Worm (Caenorhabditis elegans) whole organism, late embryonic: ENCODE measurements around the gene srw-31.

Experiments
- C38D4.7 ChIP-seq: fragments of 200-800 bp; sonication (Bioruptor generic); optimal IDR thresholded peaks from 2 replicates; lab custom pipeline; 2018; ENCODE audit warnings: mild to moderate bottlenecking, missing genetic modification characterization, moderate library complexity, missing compliant biosample characterization
- F13H6.1 ChIP-seq: sonication (generic microtip); optimal IDR thresholded peaks from 2 replicates; lab custom pipeline; 2016; ENCODE audit warnings: missing genetic modification characterization, missing compliant biosample characterization
- K09A11.1 ChIP-seq: sonication (generic microtip); optimal IDR thresholded peaks from 2 replicates; lab custom pipeline; 2017; ENCODE audit warnings: antibody characterized with exemption, mild to moderate bottlenecking, missing genetic modification characterization, missing compliant biosample characterization; ENCODE audit not compliant: insufficient read depth
- ceh-18 ChIP-seq: sonication (generic microtip); optimal IDR thresholded peaks from 2 replicates; lab custom pipeline; 2016; ENCODE audit warnings: missing genetic modification characterization, missing compliant biosample characterization
- ceh-2 ChIP-seq: sonication (generic microtip); optimal IDR thresholded peaks from 2 replicates; lab custom pipeline; 2016; ENCODE audit warnings: missing genotype, missing genetic modification characterization, missing compliant biosample characterization
- ceh-22 ChIP-seq: sonication (generic microtip); optimal IDR thresholded peaks from 2 replicates; lab custom pipeline; 2017; ENCODE audit warnings: missing biosample characterization, missing genetic modification characterization
- ceh-31 ChIP-seq: sonication (generic microtip); optimal IDR thresholded peaks from 2 replicates; lab custom pipeline; 2016; ENCODE audit warnings: missing genetic modification characterization, missing compliant biosample characterization
- ceh-34 ChIP-seq: sonication (generic microtip); optimal IDR thresholded peaks from 2 replicates; lab custom pipeline; 2016; ENCODE audit warnings: mild to moderate bottlenecking, missing genetic modification characterization, missing compliant biosample characterization
- ceh-45 ChIP-seq: fragments of 200-800 bp; sonication (Bioruptor generic); IDR thresholded peaks from 2 replicates; pipeline ENCODE4 v1.3.6; 2022; ENCODE audit warnings: missing genetic modification reagents, missing genetic modification characterization, missing compliant biosample characterization
- ceh-48 ChIP-seq: sonication (generic microtip); optimal IDR thresholded peaks from 2 replicates; lab custom pipeline; 2016; ENCODE audit warnings: missing genetic modification characterization, inconsistent platforms, missing compliant biosample characterization
- ceh-6 ChIP-seq: fragments of 200-800 bp; sonication (Bioruptor generic); optimal IDR thresholded peaks from 2 replicates; lab custom pipeline; 2018; ENCODE audit warnings: mild to moderate bottlenecking, missing genetic modification characterization, missing compliant biosample characterization
- dve-1 ChIP-seq: sonication (generic microtip); optimal IDR thresholded peaks from 2 replicates; lab custom pipeline; 2017; ENCODE audit warnings: antibody characterized with exemption, mild to moderate bottlenecking, missing genetic modification characterization, missing compliant biosample characterization
- elt-2 ChIP-seq: sonication (generic microtip); optimal IDR thresholded peaks from 2 replicates; lab custom pipeline; 2016; ENCODE audit warnings: missing genetic modification reagents, missing genetic modification characterization, missing compliant biosample characterization
- eyg-1 ChIP-seq: sonication (generic microtip); optimal IDR thresholded peaks from 2 replicates; lab custom pipeline; 2016; ENCODE audit warnings: missing genotype, missing genetic modification characterization, missing compliant biosample characterization
- fkh-10 ChIP-seq: fragments of 150-350 bp; optimal IDR thresholded peaks from 2 replicates; lab custom pipeline; 2014; ENCODE audit warnings: missing biosample characterization, missing genetic modification reagents, missing genetic modification characterization
- fkh-6 ChIP-seq: sonication (generic microtip); optimal IDR thresholded peaks from 2 replicates; lab custom pipeline; 2016; ENCODE audit warnings: missing genetic modification characterization, missing compliant biosample characterization
- hlh-15 ChIP-seq: sonication (generic microtip); optimal IDR thresholded peaks from 2 replicates; lab custom pipeline; 2016; ENCODE audit warnings: missing genetic modification characterization, missing compliant biosample characterization
- hlh-6 ChIP-seq: sonication (generic microtip); optimal IDR thresholded peaks from 2 replicates; lab custom pipeline; 2016; ENCODE audit warnings: missing genotype, missing genetic modification characterization, missing compliant biosample characterization
- hlh-8 ChIP-seq: sonication (generic microtip); optimal IDR thresholded peaks from 2 replicates; lab custom pipeline; 2016; ENCODE audit warnings: missing genotype, missing genetic modification characterization, missing compliant biosample characterization
- madf-2 ChIP-seq: sonication (generic microtip); optimal IDR thresholded peaks from 2 replicates; lab custom pipeline; 2017; ENCODE audit warnings: missing genetic modification characterization, missing compliant biosample characterization
- nhr-11 ChIP-seq: fragments of 150-350 bp; optimal IDR thresholded peaks from 2 replicates; lab custom pipeline; 2014; ENCODE audit warnings: missing biosample characterization, missing genetic modification characterization
- nhr-232 ChIP-seq: sonication (generic microtip); optimal IDR thresholded peaks from 2 replicates; lab custom pipeline; 2016; ENCODE audit warnings: missing genetic modification characterization, missing compliant biosample characterization
- odd-2 ChIP-seq: sonication (generic microtip); optimal IDR thresholded peaks from 2 replicates; lab custom pipeline; 2017; ENCODE audit warnings: antibody characterized with exemption, mild to moderate bottlenecking, missing genetic modification characterization, missing compliant biosample characterization
- pag-3 ChIP-seq: sonication (generic microtip); optimal IDR thresholded peaks from 2 replicates; lab custom pipeline; 2016; ENCODE audit warnings: missing compliant biosample characterization, missing genetic modification characterization, borderline replicate concordance
- pros-1 ChIP-seq: fragments of 150-350 bp; optimal IDR thresholded peaks from 2 replicates; lab custom pipeline; 2014; ENCODE audit warnings: missing biosample characterization, missing genetic modification reagents, missing genetic modification characterization
- ref-2 ChIP-seq: sonication (generic microtip); optimal IDR thresholded peaks from 2 replicates; lab custom pipeline; 2016; ENCODE audit warnings: missing genetic modification characterization, missing compliant biosample characterization
- sox-4 ChIP-seq: sonication (generic microtip); optimal IDR thresholded peaks from 2 replicates; lab custom pipeline; 2017; ENCODE audit warnings: mild to moderate bottlenecking, missing genetic modification characterization, inconsistent platforms, missing compliant biosample characterization
- syd-9 ChIP-seq: sonication (generic microtip); optimal IDR thresholded peaks from 2 replicates; lab custom pipeline; 2016; ENCODE audit warnings: mild to moderate bottlenecking, missing genetic modification characterization, moderate library complexity, missing compliant biosample characterization
- tbx-7 ChIP-seq: sonication (generic microtip); optimal IDR thresholded peaks from 2 replicates; lab custom pipeline; 2016; ENCODE audit warnings: missing genotype, missing genetic modification characterization, missing compliant biosample characterization
- ttx-3 ChIP-seq: sonication (generic microtip); optimal IDR thresholded peaks from 2 replicates; lab custom pipeline; 2016; ENCODE audit warnings: missing genetic modification reagents, missing genetic modification characterization, missing compliant biosample characterization
- unc-3 ChIP-seq, 2 experiments: fragments of 200-800 bp in 1 of 2; sonication (Bioruptor generic) in 1 of 2; sonication (generic microtip) in 1 of 2; conservative IDR thresholded peaks in 1 of 2; optimal IDR thresholded peaks in 1 of 2; 2 replicates each; pipeline versions ENCODE4 v1.3.6 to Lab custom; 2016 to 2022; ENCODE audit warnings: missing compliant biosample characterization in 2 of 2, missing genetic modification characterization in 2 of 2, missing genetic modification reagents in 1 of 2
- unc-42 ChIP-seq: sonication (generic microtip); optimal IDR thresholded peaks from 2 replicates; lab custom pipeline; 2016; ENCODE audit warnings: missing genotype, missing genetic modification characterization, missing compliant biosample characterization
- unc-55 ChIP-seq: sonication (generic microtip); optimal IDR thresholded peaks from 2 replicates; lab custom pipeline; 2017; ENCODE audit warnings: missing biosample characterization, missing genetic modification reagents, missing genetic modification characterization
- ztf-16 ChIP-seq: sonication (generic microtip); optimal IDR thresholded peaks from 2 replicates; lab custom pipeline; 2017; ENCODE audit warnings: missing genetic modification characterization, missing compliant biosample characterization

The srw-31 gene

ce11 chrV:17508493-17508892 lies 2.1 kb downstream of the srw-31 start, which contains the start of gene srw-32:
Gene srw-32, plus strand, starts transcription at chrV:17508793.
- no peak for TF ChIP-seq dve-1 (tag; lab: Kevin White, UChicago)
- no peak for TF ChIP-seq unc-42 (tag; lab: Kevin White, UChicago)
- TF ChIP-seq fkh-10 (GFP tag; lab: Kevin White, UChicago), result no peak
- no peak for TF ChIP-seq hlh-15
- TF ChIP-seq madf-2 (tag; lab: Kevin White, UChicago), result no peak
- no peak for TF ChIP-seq ceh-48
- no peak for TF ChIP-seq sox-4 (tag; lab: Kevin White, UChicago)
- TF ChIP-seq ceh-22 (tag; lab: Kevin White, UChicago), result no peak
- TF ChIP-seq fkh-6 (tag; lab: Kevin White, UChicago), result no peak
- no peak for TF ChIP-seq pag-3
- no peak for TF ChIP-seq syd-9 (tag; lab: Kevin White, UChicago)
- no peak for TF ChIP-seq hlh-6 (tag; lab: Kevin White, UChicago)
- no peak for TF ChIP-seq ceh-18 (tag; lab: Kevin White, UChicago)
- no peak for TF ChIP-seq ceh-2 (tag; lab: Kevin White, UChicago)

ce11 chrV:17512763-17513162 lies 6.4 kb downstream of the srw-31 start:
- TF ChIP-seq pag-3, result peak; percentile 78
- no peak for TF ChIP-seq eyg-1

ce11 chrV:17513831-17514230 lies 7.4 kb downstream of the srw-31 start:
- TF ChIP-seq ceh-31, result no peak
- no peak for TF ChIP-seq F13H6.1 (tag; lab: Kevin White, UChicago)
- TF ChIP-seq unc-3 (GFP tag; conservative IDR thresholded peaks at IDR 0.05; lab: Robert Waterston, UW), result no peak
- TF ChIP-seq unc-3 (tag; optimal IDR thresholded peaks at IDR 0.05; lab: Kevin White, UChicago), result no peak
- no peak for TF ChIP-seq nhr-11
- no peak for TF ChIP-seq tbx-7

ce11 chrV:17520735-17521134 lies 14.3 kb downstream of the srw-31 start, which contains the start of gene fbxa-136:
Gene fbxa-136, plus strand, starts transcription at chrV:17521035.
- TF ChIP-seq ztf-16 (no peak), K09A11.1 (tag; lab: Kevin White, UChicago) (no peak), eyg-1 (no peak), ref-2 (tag; lab: Kevin White, UChicago) (no peak), unc-55 (GFP tag; lab: Kevin White, UChicago) (no peak), ceh-18 (tag; lab: Kevin White, UChicago) (no peak), ceh-2 (tag; lab: Kevin White, UChicago) (no peak)

- TF ChIP-seq syd-9 (tag; lab: Kevin White, UChicago) (no peak), elt-2 (tag; lab: Kevin White, UChicago) (no peak), ceh-34 (tag; lab: Kevin White, UChicago) (no peak), unc-3 (GFP tag; conservative IDR thresholded peaks at IDR 0.05; lab: Robert Waterston, UW) (no peak), unc-3 (tag; optimal IDR thresholded peaks at IDR 0.05; lab: Kevin White, UChicago) (no peak), hlh-8 (tag; lab: Kevin White, UChicago) (no peak), ceh-45 (no peak), pros-1 (tag; lab: Kevin White, UChicago) (no peak), ceh-6 (GFP tag; lab: Kevin White, UChicago) (no peak), odd-2 (tag; lab: Kevin White, UChicago) (no peak), nhr-232 (tag; lab: Kevin White, UChicago) (no peak), fkh-6 (tag; lab: Kevin White, UChicago) (no peak), hlh-15 (no peak), ttx-3 (tag; lab: Kevin White, UChicago) (no peak), C38D4.7 (GFP tag; lab: Kevin White, UChicago) (no peak), fkh-10 (GFP tag; lab: Kevin White, UChicago) (no peak), eyg-1 (no peak)
Measured at ce11 chrV:17527729-17528128, 21.3 kb downstream of the srw-31 start, which contains the start of gene srz-90. Gene srz-90, plus strand, starts transcription at chrV:17528029.
